Fruit fly (Drosophila melanogaster) whole organism, prepupa: Measurements from ENCODE around the gene EMC5.

Experiments
- Blimp-1 ChIP-seq: fragments of 200-800 bp; sonication (Bioruptor generic); optimal IDR thresholded peaks from 3 replicates; lab custom pipeline; 2017; ENCODE audit warnings: missing biosample characterization, missing genetic modification characterization, mild to moderate bottlenecking, moderate library complexity, missing genetic modification reagents
- CG10669 ChIP-seq: fragments of 200-800 bp; sonication (Bioruptor generic); optimal IDR thresholded peaks from 3 replicates; lab custom pipeline; 2018; ENCODE audit warnings: missing biosample characterization, mild to moderate bottlenecking, missing genetic modification characterization, moderate library complexity
- CG11902 ChIP-seq: fragments of 200-800 bp; sonication (Bioruptor generic); optimal IDR thresholded peaks from 3 replicates; lab custom pipeline; 2016; ENCODE audit warnings: missing biosample characterization, missing genetic modification characterization
- CG15336 ChIP-seq: fragments of 200-800 bp; sonication (Bioruptor generic); IDR thresholded peaks from 2 replicates; pipeline ENCODE4 v1.3.6; 2022; ENCODE audit warnings: missing biosample characterization, missing genetic modification characterization
- CG3032 ChIP-seq: fragments of 200-800 bp; optimal IDR thresholded peaks from 2 replicates; lab custom pipeline; 2019; ENCODE audit warnings: missing biosample characterization, mild to moderate bottlenecking, missing genetic modification characterization, moderate library complexity
- CG31627 ChIP-seq: fragments of 200-800 bp; sonication (Bioruptor generic); optimal IDR thresholded peaks from 3 replicates; lab custom pipeline; 2016; ENCODE audit warnings: missing biosample characterization, missing genetic modification characterization
- CG32006 ChIP-seq: fragments of 200-800 bp; sonication (Bioruptor generic); optimal IDR thresholded peaks from 3 replicates; lab custom pipeline; 2017; ENCODE audit warnings: missing biosample characterization, mild to moderate bottlenecking, missing genetic modification characterization
- CG34406 ChIP-seq: fragments of 200-800 bp; sonication (Bioruptor generic); optimal IDR thresholded peaks from 3 replicates; lab custom pipeline; 2016; ENCODE audit warnings: missing biosample characterization, missing genetic modification characterization
- CG3919 ChIP-seq: fragments of 200-800 bp; sonication (Bioruptor generic); optimal IDR thresholded peaks from 3 replicates; lab custom pipeline; 2016; ENCODE audit warnings: missing biosample characterization, missing genetic modification characterization
- CG4318 ChIP-seq: fragments of 200-800 bp; sonication (Bioruptor generic); optimal IDR thresholded peaks from 3 replicates; lab custom pipeline; 2017; ENCODE audit warnings: missing biosample characterization, mild to moderate bottlenecking, missing genetic modification characterization
- CG6276 ChIP-seq: fragments of 200-800 bp; sonication (Bioruptor generic); optimal IDR thresholded peaks from 2 replicates; lab custom pipeline; 2017; ENCODE audit warnings: missing biosample characterization, mild to moderate bottlenecking, missing genetic modification characterization
- CG6808 ChIP-seq: fragments of 200-800 bp; sonication (Bioruptor generic); optimal IDR thresholded peaks from 3 replicates; lab custom pipeline; 2017; ENCODE audit warnings: missing biosample characterization, missing genetic modification characterization, mild to moderate bottlenecking, moderate library complexity, missing genetic modification reagents
- CG6854 ChIP-seq: fragments of 200-800 bp; sonication (Bioruptor generic); optimal IDR thresholded peaks from 2 replicates; lab custom pipeline; 2017; ENCODE audit warnings: missing biosample characterization, mild to moderate bottlenecking, missing genetic modification characterization
- CG8119 ChIP-seq: fragments of 200-800 bp; sonication (Bioruptor generic); IDR thresholded peaks from 3 replicates; pipeline ENCODE4 v1.3.6; 2022; ENCODE audit warnings: missing biosample characterization, missing genetic modification characterization
- CG9139 ChIP-seq: fragments of 200-800 bp; sonication (Bioruptor generic); optimal IDR thresholded peaks from 3 replicates; lab custom pipeline; 2017; ENCODE audit warnings: missing biosample characterization, mild to moderate bottlenecking, missing genetic modification characterization
- Eip75B ChIP-seq: fragments of 200-800 bp; sonication (Bioruptor generic); optimal IDR thresholded peaks from 3 replicates; lab custom pipeline; 2016; ENCODE audit warnings: missing biosample characterization, missing genetic modification characterization
- Eip93F ChIP-seq: fragments of 200-800 bp; sonication (Bioruptor generic); optimal IDR thresholded peaks from 2 replicates; lab custom pipeline; 2016; ENCODE audit warnings: missing biosample characterization, mild to moderate bottlenecking, missing genetic modification characterization
- Ets21C ChIP-seq: fragments of 200-800 bp; sonication (Bioruptor generic); optimal IDR thresholded peaks from 3 replicates; lab custom pipeline; 2016; ENCODE audit warnings: missing biosample characterization, missing genetic modification characterization
- Gug ChIP-seq: fragments of 200-800 bp; sonication (Bioruptor generic); IDR thresholded peaks from 2 replicates; pipeline ENCODE4 v1.3.6; 2022; ENCODE audit warnings: missing biosample characterization, missing genetic modification characterization
- Hr4 ChIP-seq: fragments of 200-800 bp; sonication (Bioruptor generic); optimal IDR thresholded peaks from 3 replicates; lab custom pipeline; 2016; ENCODE audit warnings: missing biosample characterization, missing genetic modification characterization
- Lpt ChIP-seq: fragments of 200-800 bp; sonication (Bioruptor generic); optimal IDR thresholded peaks from 3 replicates; lab custom pipeline; 2016; ENCODE audit warnings: missing biosample characterization, missing genetic modification characterization
- Met ChIP-seq: fragments of 200-800 bp; sonication (Bioruptor generic); optimal IDR thresholded peaks from 3 replicates; lab custom pipeline; 2016; ENCODE audit warnings: missing biosample characterization, missing genetic modification characterization
- OdsH ChIP-seq: fragments of 200-800 bp; sonication (Bioruptor generic); optimal IDR thresholded peaks from 3 replicates; lab custom pipeline; 2016; ENCODE audit warnings: missing biosample characterization, missing genetic modification characterization
- Smox ChIP-seq: fragments of 200-800 bp; sonication (Bioruptor generic); optimal IDR thresholded peaks from 3 replicates; lab custom pipeline; 2016; ENCODE audit warnings: missing biosample characterization, missing genetic modification characterization
- Sox102F ChIP-seq: fragments of 200-800 bp; sonication (Bioruptor generic); optimal IDR thresholded peaks from 2 replicates; lab custom pipeline; 2016; ENCODE audit warnings: missing biosample characterization, mild to moderate bottlenecking, missing genetic modification characterization
- Sox14 ChIP-seq: fragments of 200-800 bp; sonication (Bioruptor generic); optimal IDR thresholded peaks from 3 replicates; lab custom pipeline; 2016; ENCODE audit warnings: missing biosample characterization, missing genetic modification characterization
- Sox15 ChIP-seq: fragments of 200-800 bp; sonication (Bioruptor generic); optimal IDR thresholded peaks from 3 replicates; lab custom pipeline; 2016; ENCODE audit warnings: missing biosample characterization, missing genetic modification characterization
- achi ChIP-seq: fragments of 200-800 bp; sonication (Bioruptor generic); optimal IDR thresholded peaks from 3 replicates; lab custom pipeline; 2016; ENCODE audit warnings: missing biosample characterization, missing genetic modification characterization
- acj6 ChIP-seq: fragments of 200-800 bp; sonication (Bioruptor generic); optimal IDR thresholded peaks from 3 replicates; lab custom pipeline; 2016; ENCODE audit warnings: missing biosample characterization, missing genetic modification characterization
- cyc ChIP-seq: fragments of 200-800 bp; sonication (Bioruptor generic); optimal IDR thresholded peaks from 3 replicates; lab custom pipeline; 2016; ENCODE audit warnings: missing biosample characterization, missing genetic modification characterization
- dsx ChIP-seq: fragments of 200-800 bp; optimal IDR thresholded peaks from 3 replicates; lab custom pipeline; 2019; ENCODE audit warnings: missing biosample characterization, mild to moderate bottlenecking, missing genetic modification characterization, moderate library complexity; ENCODE audit not compliant: poor library complexity, severe bottlenecking
- esn ChIP-seq: fragments of 200-800 bp; sonication (Bioruptor generic); optimal IDR thresholded peaks from 2 replicates; lab custom pipeline; 2016; ENCODE audit warnings: missing biosample characterization, mild to moderate bottlenecking, missing genetic modification characterization, moderate library complexity
- fd59A ChIP-seq: fragments of 200-800 bp; sonication (Bioruptor generic); optimal IDR thresholded peaks from 2 replicates; lab custom pipeline; 2017; ENCODE audit warnings: missing biosample characterization, mild to moderate bottlenecking, missing genetic modification characterization, missing genetic modification reagents
- fd85E ChIP-seq: fragments of 200-800 bp; sonication (Bioruptor generic); optimal IDR thresholded peaks from 3 replicates; lab custom pipeline; 2016; ENCODE audit warnings: missing biosample characterization, missing genetic modification characterization
- fkh ChIP-seq: fragments of 200-800 bp; sonication (Bioruptor generic); optimal IDR thresholded peaks from 3 replicates; lab custom pipeline; 2017; ENCODE audit warnings: missing biosample characterization, mild to moderate bottlenecking, missing genetic modification characterization, moderate library complexity
- lz ChIP-seq: fragments of 200-800 bp; sonication (Bioruptor generic); optimal IDR thresholded peaks from 3 replicates; lab custom pipeline; 2016; ENCODE audit warnings: missing biosample characterization, missing genetic modification characterization
- pdm3 ChIP-seq: fragments of 200-800 bp; sonication (Bioruptor generic); optimal IDR thresholded peaks from 3 replicates; lab custom pipeline; 2016; ENCODE audit warnings: missing biosample characterization, missing genetic modification characterization
- spab ChIP-seq: fragments of 200-800 bp; sonication (Bioruptor generic); optimal IDR thresholded peaks from 2 replicates; lab custom pipeline; 2017; ENCODE audit warnings: missing biosample characterization, mild to moderate bottlenecking, missing genetic modification characterization, missing genetic modification reagents
- svp ChIP-seq: fragments of 200-800 bp; sonication (Bioruptor generic); peaks from one replicate; lab custom pipeline; 2016; ENCODE audit warnings: missing biosample characterization, missing genetic modification characterization
- topi ChIP-seq: fragments of 200-800 bp; sonication (Bioruptor generic); optimal IDR thresholded peaks from 3 replicates; lab custom pipeline; 2016; ENCODE audit warnings: missing biosample characterization, missing genetic modification characterization
- vri ChIP-seq: fragments of 200-800 bp; sonication (Bioruptor generic); optimal IDR thresholded peaks from 3 replicates; lab custom pipeline; 2016; ENCODE audit warnings: missing biosample characterization, mild to moderate bottlenecking, missing genetic modification characterization

Gene EMC5

DNA sequence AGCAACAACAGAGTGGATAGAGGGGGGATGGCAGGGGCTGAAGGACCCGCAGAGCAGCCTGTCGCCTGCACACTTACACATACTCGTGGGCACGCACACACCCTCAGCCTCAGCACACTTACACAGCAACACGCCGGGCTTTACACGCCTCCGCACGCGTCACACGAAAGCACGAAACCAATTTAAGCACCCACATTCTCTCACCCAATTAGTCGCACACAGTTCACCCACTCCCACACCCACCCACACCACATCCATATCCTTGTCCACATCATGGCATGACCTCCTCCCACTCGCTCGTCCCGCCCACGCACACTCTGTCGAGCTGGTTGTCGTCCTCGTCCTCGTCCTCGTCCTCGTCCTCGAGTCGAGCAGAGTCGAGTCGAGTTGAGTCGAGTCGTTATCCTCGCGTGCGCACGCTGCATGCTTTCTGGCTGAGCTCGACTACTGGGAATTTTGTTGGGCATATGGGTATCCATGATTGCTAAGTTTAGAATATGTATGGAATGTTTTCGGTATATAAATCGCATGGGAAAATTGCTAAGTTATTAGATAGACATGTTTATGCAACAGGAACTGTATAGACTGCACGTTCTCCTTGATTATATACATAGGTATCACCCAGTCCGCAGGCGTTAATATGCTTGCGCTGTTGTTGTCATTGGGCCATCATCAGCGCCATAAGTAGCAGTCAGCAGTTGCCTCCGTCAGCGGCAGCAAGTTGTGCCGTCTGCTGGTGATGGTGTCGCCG lies 24.6 kb downstream of the EMC5 start (continued):
- TF ChIP-seq fd59A (GFP tag; lab: Kevin White, UChicago), result peak; percentile 60
- peak; percentile 80 for TF ChIP-seq lz (GFP tag; lab: Kevin White, UChicago)
- peak; percentile 66 for TF ChIP-seq CG11902 (GFP tag; lab: Kevin White, UChicago)
- TF ChIP-seq CG15336 (GFP tag; lab: Robert Waterston, UW), result peak; percentile 63
- peak; percentile 67 for TF ChIP-seq spab (GFP tag; lab: Kevin White, UChicago)
- peak; percentile 76 for TF ChIP-seq CG32006 (GFP tag; lab: Kevin White, UChicago)
- TF ChIP-seq CG3919, result peak; percentile 73
- peak; percentile 70 for TF ChIP-seq acj6 (GFP tag; lab: Kevin White, UChicago)
- peak; percentile 8 for TF ChIP-seq Lpt (GFP tag; lab: Kevin White, UChicago)

DNA sequence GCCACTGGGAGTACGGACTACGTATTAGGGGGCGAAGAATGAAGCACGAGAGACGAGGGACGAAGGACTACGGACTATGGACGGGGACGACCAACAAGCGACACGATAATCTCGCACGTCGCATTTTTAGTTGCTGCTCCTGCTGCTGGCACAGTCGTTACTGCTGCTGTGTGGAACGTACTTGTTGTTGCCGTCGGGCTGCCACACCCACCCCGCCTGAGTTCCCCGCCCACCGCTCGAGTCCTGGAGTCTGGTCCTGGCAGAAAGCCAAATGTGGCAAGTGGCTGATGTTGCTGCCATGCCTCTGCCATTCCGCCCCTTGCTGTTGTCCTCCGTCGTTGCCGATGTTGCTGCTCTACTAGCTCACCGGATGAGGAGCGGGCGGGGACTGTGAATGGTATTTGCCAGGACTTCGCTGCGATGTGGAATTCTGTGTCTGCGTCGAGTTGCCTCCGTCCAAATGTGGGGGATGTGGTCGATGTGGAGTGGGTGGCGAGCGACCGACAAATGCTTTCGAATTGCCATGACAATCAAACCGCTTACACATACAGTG lies 25.3 kb downstream of the EMC5 start:
- TF ChIP-seq CG31627 (GFP tag; lab: Kevin White, UChicago) (no peak), svp (peak; percentile 9), fkh (GFP tag; lab: Kevin White, UChicago) (no peak), CG34406 (GFP tag; lab: Kevin White, UChicago) (no peak), achi (no peak), Sox14 (GFP tag; lab: Kevin White, UChicago) (no peak), Eip75B (no peak)
- TF ChIP-seq, all 60 proteins: peak for 1

DNA sequence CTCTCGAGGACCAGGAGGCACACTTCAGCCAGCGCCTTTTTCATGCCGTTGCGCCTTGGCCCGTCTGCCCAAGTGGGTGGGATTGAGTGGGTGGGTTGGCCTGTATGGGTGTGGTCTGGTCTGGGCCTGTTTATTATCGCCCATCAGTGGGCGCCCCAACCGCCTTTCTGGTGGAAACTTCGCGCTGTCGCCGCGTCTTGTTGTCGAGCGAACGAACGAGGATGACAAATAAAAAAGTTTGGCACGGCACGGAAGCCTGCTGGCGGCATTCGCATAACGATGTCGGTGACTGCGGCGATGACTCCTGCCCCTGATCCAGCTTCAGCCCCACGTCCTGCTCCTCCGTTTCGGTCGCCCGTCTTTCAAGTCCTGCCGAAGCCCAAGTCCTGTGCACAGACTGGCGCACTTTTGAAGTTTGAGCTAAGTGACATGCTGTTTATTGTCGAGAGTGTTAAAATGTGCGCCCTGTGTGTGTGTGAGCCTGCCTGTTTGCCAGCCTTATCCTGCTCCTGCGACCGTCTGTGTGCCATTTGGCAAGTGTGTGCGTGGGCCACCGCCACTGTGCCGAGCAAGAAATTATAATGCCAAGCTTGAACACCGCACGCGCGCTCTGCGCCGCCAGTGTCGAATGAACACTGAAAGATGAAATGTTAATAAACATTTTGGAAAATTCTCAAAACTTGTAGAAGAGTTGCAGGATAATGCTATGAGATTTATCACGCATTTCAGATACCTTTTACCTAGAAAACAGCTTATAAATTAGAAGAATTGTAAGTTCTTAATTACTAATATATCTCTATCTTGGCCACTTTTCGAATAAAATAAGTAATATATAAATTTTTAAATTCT lies 26.7 kb downstream of the EMC5 start:
- TF ChIP-seq svp (peak; percentile 73), acj6 (GFP tag; lab: Kevin White, UChicago) (peak; percentile 49), CG34406 (GFP tag; lab: Kevin White, UChicago) (peak; percentile 19), topi (GFP tag; lab: Kevin White, UChicago) (peak; percentile 34), vri (GFP tag; lab: Kevin White, UChicago) (no peak), CG6276 (GFP tag; lab: Kevin White, UChicago) (peak; percentile 39), Lpt (GFP tag; lab: Kevin White, UChicago) (no peak), Sox14 (GFP tag; lab: Kevin White, UChicago) (no peak), fd85E (no peak), Blimp-1 (GFP tag; lab: Kevin White, UChicago) (no peak), CG9139 (GFP tag; lab: Kevin White, UChicago) (peak; percentile 33), lz (GFP tag; lab: Kevin White, UChicago) (peak; percentile 22), Eip75B (peak; percentile 14), fd59A (GFP tag; lab: Kevin White, UChicago) (peak; percentile 23), achi (peak; percentile 38), CG3919 (peak; percentile 30), dsx (GFP tag; lab: Kevin White, UChicago) (peak; percentile 61), Sox102F (GFP tag; lab: Kevin White, UChicago) (peak; percentile 27), spab (GFP tag; lab: Kevin White, UChicago) (peak; percentile 48), OdsH (peak; percentile 52), Sox15 (GFP tag; lab: Kevin White, UChicago) (no peak), CG8119 (GFP tag; lab: Robert Waterston, UW) (peak; percentile 40; the same call in 1 of the 3 replicates), CG6808 (GFP tag; lab: Kevin White, UChicago) (peak; percentile 70), Met (GFP tag; lab: Kevin White, UChicago) (peak; percentile 11), pdm3 (GFP tag; lab: Kevin White, UChicago) (peak; percentile 19), cyc (GFP tag; lab: Kevin White, UChicago) (peak; percentile 11), CG4318 (GFP tag; lab: Kevin White, UChicago) (peak; percentile 15), Ets21C (GFP tag; lab: Kevin White, UChicago) (no peak), CG3032 (tag; lab: Kevin White, UChicago) (peak; percentile 66), Smox (peak; percentile 28), CG6854 (no peak), Eip93F (GFP tag; lab: Kevin White, UChicago) (no peak), Gug (GFP tag; lab: Robert Waterston, UW) (no peak), fkh (GFP tag; lab: Kevin White, UChicago) (peak; percentile 23), esn (peak; percentile 54), CG11902 (GFP tag; lab: Kevin White, UChicago) (no peak), Hr4 (GFP tag; lab: Kevin White, UChicago) (peak; percentile 39), CG10669 (GFP tag; lab: Kevin White, UChicago) (peak; percentile 59), CG31627 (GFP tag; lab: Kevin White, UChicago) (no peak)
